Worm (Caenorhabditis elegans): ENCODE results near the gene K04B12.2.

The K04B12.2 gene

ce11 chrII:14408312-14408711, 29.5 kb downstream of the K04B12.2 start, which contains the start of gene F26H11.4:
TSS of gene F26H11.4 (plus strand) at chrII:14408612.
- TF ChIP-seq ZK546.5 (tag; optimal IDR thresholded peaks at IDR 0.05) = no peak
- 0 out of 2 replicates have a peak, but pooled peaks have one; percentile 3 for TF ChIP-seq lin-1 (GFP tag; IDR thresholded peaks at IDR 0.05)
- no peak for TF ChIP-seq unc-130 (GFP tag; optimal IDR thresholded peaks at IDR 0.05)
- no peak for TF ChIP-seq hif-1 (tag; optimal IDR thresholded peaks at IDR 0.05)
- no peak for TF ChIP-seq dmd-9 (GFP tag; IDR thresholded peaks at IDR 0.05)

- TF ChIP-seq nhr-237 (tag; optimal IDR thresholded peaks at IDR 0.05) (no peak), hmg-1.1 (GFP tag; IDR thresholded peaks at IDR 0.05) (peak; percentile 7; the same call in 1 of the 2 replicates), R02D3.7 (tag; optimal IDR thresholded peaks at IDR 0.05) (no peak), daf-16 (GFP tag; optimal IDR thresholded peaks at IDR 0.05) (no peak), daf-16 (tag; optimal IDR thresholded peaks at IDR 0.05) (peak; percentile 43), ztf-11 (tag; optimal IDR thresholded peaks at IDR 0.05) (no peak), madf-5 (GFP tag; IDR thresholded peaks at IDR 0.05) (peak in 1 of 2 experiments; percentile 4; a peak in 1 of 4 replicates), D1046.2 (GFP tag; IDR thresholded peaks at IDR 0.05) (0 out of 2 replicates have a peak, but pooled peaks have one; percentile 9), pha-4 (GFP tag; IDR thresholded peaks at IDR 0.05) (peak; percentile 75; the same call in 1 of the 2 replicates), pha-4 (tag; optimal IDR thresholded peaks at IDR 0.05) (peak; percentile 68), fos-1 (tag; optimal IDR thresholded peaks at IDR 0.05) (no peak), daf-12 (tag; optimal IDR thresholded peaks at IDR 0.05) (no peak), jun-1 (tag; optimal IDR thresholded peaks at IDR 0.05) (no peak), daf-19 (GFP tag; conservative IDR thresholded peaks at IDR 0.05) (no peak), tag-97 (GFP tag; IDR thresholded peaks at IDR 0.05) (no peak), sdz-12 (GFP tag; optimal IDR thresholded peaks at IDR 0.05) (no peak), nhr-77 (tag; optimal IDR thresholded peaks at IDR 0.05) (peak; percentile 68), lin-15B (tag; optimal IDR thresholded peaks at IDR 0.05) (no peak), F49E8.2 (tag; optimal IDR thresholded peaks at IDR 0.05; ENCODE audit: borderline replicate concordance) (no peak), zip-11 (GFP tag; IDR thresholded peaks at IDR 0.05) (0 out of 2 replicates have a peak, but pooled peaks have one; percentile 5), hlh-30 (tag; optimal IDR thresholded peaks at IDR 0.05; ENCODE audit: insufficient read depth) (peak; percentile 61), Y75B8A.6 (GFP tag; IDR thresholded peaks at IDR 0.05) (no peak), saeg-2 (GFP tag; IDR thresholded peaks at IDR 0.05) (peak; percentile 76), zfp-3 (GFP tag; conservative IDR thresholded peaks at IDR 0.05) (peak; percentile 86), mep-1 (tag; optimal IDR thresholded peaks at IDR 0.05) (peak; percentile 51), spr-3 (GFP tag; optimal IDR thresholded peaks at IDR 0.05) (no peak), egl-27 (tag; optimal IDR thresholded peaks at IDR 0.05) (no peak), mxl-2 (GFP tag; conservative IDR thresholded peaks at IDR 0.05) (no peak), ceh-28 (tag; optimal IDR thresholded peaks at IDR 0.05) (no peak), T26A8.4 (GFP tag; IDR thresholded peaks at IDR 0.05) (peak; percentile 95), lir-3 (tag; optimal IDR thresholded peaks at IDR 0.05) (peak; percentile 50), ZK337.2 (GFP tag; IDR thresholded peaks at IDR 0.05) (no peak), lsy-2 (tag; optimal IDR thresholded peaks at IDR 0.05) (peak in 1 of 2 experiments; percentile 81), attf-4 (tag; optimal IDR thresholded peaks at IDR 0.05) (no peak), Y48G9A.11 (GFP tag; IDR thresholded peaks at IDR 0.05) (no peak), lim-7 (GFP tag; IDR thresholded peaks at IDR 0.05) (no peak), F37D6.2 (tag; optimal IDR thresholded peaks at IDR 0.05) (no peak), nhr-76 (tag; optimal IDR thresholded peaks at IDR 0.05) (no peak), snpc-1.2 (GFP tag; IDR thresholded peaks at IDR 0.05) (0 out of 2 replicates have a peak, but pooled peaks have one; percentile 40), madf-9 (GFP tag; conservative IDR thresholded peaks at IDR 0.05) (no peak), lin-39 (tag; optimal IDR thresholded peaks at IDR 0.05) (no peak), ceh-82 (tag; optimal IDR thresholded peaks at IDR 0.05) (no peak), F44E2.7 (GFP tag; IDR thresholded peaks at IDR 0.05) (no peak)
These were observed 30.2 kb downstream of the K04B12.2 start for ce11 chrII:14407332-14408270.
